Fruit fly (Drosophila melanogaster): ENCODE measurements around the gene CG5697.

DNA sequence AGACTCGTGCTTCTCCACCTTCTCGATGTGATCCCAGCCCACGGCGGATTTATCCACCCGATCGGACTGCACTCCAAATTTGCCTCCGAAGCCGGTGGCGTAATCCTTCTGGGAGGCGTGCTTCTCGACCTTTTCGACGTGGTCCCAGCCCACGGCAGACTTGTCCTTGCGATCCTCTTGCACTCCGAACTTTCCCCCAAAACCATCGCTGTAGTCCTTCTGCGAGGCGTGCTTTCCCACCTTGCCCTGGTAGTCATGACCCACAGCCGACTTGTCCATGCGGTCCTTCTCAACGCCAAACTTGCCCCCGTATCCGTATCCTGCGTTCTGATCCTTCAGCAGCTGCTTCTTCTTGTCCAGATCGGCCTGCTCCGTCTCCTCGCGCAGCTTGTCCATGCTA is 47.7 kb downstream of the CG5697 start:
- no peak for TF ChIP-seq CG8478 (optimal IDR thresholded peaks at IDR 0.05)
- no peak for TF ChIP-seq CTCF (optimal IDR thresholded peaks at IDR 0.05)
